Fruit fly (Drosophila melanogaster) whole organism, wandering third instar larva: ENCODE data around the gene Nle.

Experiments
- Abd-B ChIP-seq: fragments of >200 bp; optimal IDR thresholded peaks from 2 replicates; lab custom pipeline; 2017; ENCODE audit warnings: missing biosample characterization, missing genetic modification characterization
- CG32264 ChIP-seq: fragments of 200-800 bp; sonication (Bioruptor generic); optimal IDR thresholded peaks from 2 replicates; lab custom pipeline; 2016; ENCODE audit warnings: missing biosample characterization, missing genetic modification characterization
- CG9705 ChIP-seq: fragments of 200-800 bp; sonication (Bioruptor generic); optimal IDR thresholded peaks from 2 replicates; lab custom pipeline; 2018; ENCODE audit warnings: missing biosample characterization, mild to moderate bottlenecking, missing genetic modification characterization
- CrebA ChIP-seq: fragments of 200-800 bp; sonication (Bioruptor generic); optimal IDR thresholded peaks from 2 replicates; lab custom pipeline; 2016; ENCODE audit warnings: missing biosample characterization, mild to moderate bottlenecking, missing genetic modification characterization, borderline replicate concordance
- Dfd ChIP-seq: fragments of >200 bp; optimal IDR thresholded peaks from 2 replicates; lab custom pipeline; 2017; ENCODE audit warnings: missing biosample characterization, missing genetic modification characterization
- Dif ChIP-seq: fragments of 200-275, 200-300 bp; sonication (Bioruptor generic); optimal IDR thresholded peaks from 2 replicates; lab custom pipeline; 2018; ENCODE audit warnings: missing biosample characterization, missing genetic modification characterization; ENCODE audit not compliant: partially characterized antibody
- GATAd ChIP-seq: sonication (Bioruptor generic); optimal IDR thresholded peaks from 2 replicates; lab custom pipeline; 2016; ENCODE audit warnings: missing biosample characterization, missing genetic modification characterization
- HLH106 ChIP-seq: fragments of 200-800 bp; optimal IDR thresholded peaks from 3 replicates; lab custom pipeline; 2019; ENCODE audit warnings: missing biosample characterization, mild to moderate bottlenecking, missing genetic modification characterization, moderate library complexity
- Hnf4 ChIP-seq: fragments of 200-800 bp; sonication (Bioruptor generic); optimal IDR thresholded peaks from 2 replicates; lab custom pipeline; 2016; ENCODE audit warnings: missing biosample characterization, mild to moderate bottlenecking, missing genetic modification characterization
- Hr78 ChIP-seq: fragments of >200 bp; optimal IDR thresholded peaks from 2 replicates; lab custom pipeline; 2017; ENCODE audit warnings: missing biosample characterization, missing genetic modification characterization
- Hr83 ChIP-seq: fragments of 200-300 bp; sonication (Bioruptor generic); optimal IDR thresholded peaks from 2 replicates; lab custom pipeline; 2016; ENCODE audit warnings: missing biosample characterization, mild to moderate bottlenecking, missing genetic modification characterization, moderate library complexity; ENCODE audit not compliant: poor library complexity, severe bottlenecking
- Jra ChIP-seq: sonication (Bioruptor generic); optimal IDR thresholded peaks from 2 replicates; lab custom pipeline; 2016; ENCODE audit warnings: missing biosample characterization, missing genetic modification characterization
- Mio ChIP-seq: sonication (Bioruptor generic); optimal IDR thresholded peaks from 2 replicates; lab custom pipeline; 2016; ENCODE audit warnings: missing biosample characterization, missing genetic modification characterization
- Myc ChIP-seq: fragments of >200 bp; optimal IDR thresholded peaks from 2 replicates; lab custom pipeline; 2017
- N ChIP-seq: fragments of >200 bp; optimal IDR thresholded peaks from 2 replicates; lab custom pipeline; 2018; ENCODE audit warnings: missing biosample characterization, missing external identifiers, missing genetic modification characterization
- OdsH ChIP-seq: fragments of 200-800 bp; sonication (Bioruptor generic); optimal IDR thresholded peaks from 2 replicates; lab custom pipeline; 2016; ENCODE audit warnings: missing biosample characterization, mild to moderate bottlenecking, missing genetic modification characterization
- Rel ChIP-seq, 2 experiments: fragments of 200-800 bp; sonication (Bioruptor generic) in 1 of 2; optimal IDR thresholded peaks; 2 replicates in 1 of 2; 3 replicates in 1 of 2; lab custom pipeline; 2016 to 2019; ENCODE audit warnings: mild to moderate bottlenecking in 2 of 2, missing biosample characterization in 2 of 2, missing genetic modification characterization in 2 of 2, moderate library complexity in 1 of 2
- Sp1 ChIP-seq: fragments of 200-800 bp; sonication (Bioruptor generic); optimal IDR thresholded peaks from 3 replicates; lab custom pipeline; 2019; ENCODE audit warnings: missing biosample characterization, mild to moderate bottlenecking, missing genetic modification characterization, moderate library complexity
- Vsx2 ChIP-seq: fragments of 200-300, 225-300 bp; sonication (Bioruptor generic); optimal IDR thresholded peaks from 2 replicates; lab custom pipeline; 2018; ENCODE audit warnings: missing biosample characterization, missing genetic modification characterization; ENCODE audit not compliant: partially characterized antibody
- br ChIP-seq: fragments of 200-800 bp; sonication (Bioruptor generic); optimal IDR thresholded peaks from 2 replicates; lab custom pipeline; 2016; ENCODE audit warnings: missing biosample characterization, missing genetic modification characterization
- brk ChIP-seq: fragments of 200-800 bp; sonication (Bioruptor generic); optimal IDR thresholded peaks from 2 replicates; lab custom pipeline; 2016; ENCODE audit warnings: missing biosample characterization, mild to moderate bottlenecking, missing genetic modification characterization
- dl ChIP-seq, 2 experiments: fragments of 175-275, 200-275 bp in 1 of 2; fragments of 200-275 bp in 1 of 2; sonication (Bioruptor generic); optimal IDR thresholded peaks; lab custom pipeline; 2018; ENCODE audit warnings: mild to moderate bottlenecking in 2 of 2, missing biosample characterization in 2 of 2, missing genetic modification characterization in 2 of 2, moderate library complexity in 2 of 2; ENCODE audit not compliant: partially characterized antibody in 2 of 2, insufficient read depth in 1 of 2
- dmrt93B ChIP-seq: fragments of 200-800 bp; sonication (Bioruptor generic); optimal IDR thresholded peaks from 2 replicates; lab custom pipeline; 2018; ENCODE audit warnings: missing biosample characterization, mild to moderate bottlenecking, missing genetic modification characterization
- dsf ChIP-seq: sonication (Bioruptor generic); optimal IDR thresholded peaks from 2 replicates; lab custom pipeline; 2016; ENCODE audit warnings: missing biosample characterization, missing genetic modification characterization, borderline replicate concordance
- ey ChIP-seq: fragments of 200-800 bp; sonication (Bioruptor generic); optimal IDR thresholded peaks from 2 replicates; lab custom pipeline; 2016; ENCODE audit warnings: missing biosample characterization, missing genetic modification characterization
- foxo ChIP-seq, 2 experiments: fragments of 200-800 bp; sonication (Bioruptor generic); optimal IDR thresholded peaks; 2 replicates in 1 of 2; 3 replicates in 1 of 2; lab custom pipeline; 2016 to 2017; ENCODE audit warnings: missing biosample characterization in 2 of 2, missing genetic modification characterization in 2 of 2
- fru ChIP-seq: fragments of 200-800 bp; sonication (Bioruptor generic); optimal IDR thresholded peaks from 3 replicates; lab custom pipeline; 2016; ENCODE audit warnings: missing biosample characterization, mild to moderate bottlenecking, missing genetic modification characterization
- h ChIP-seq: fragments of 200-800 bp; sonication (Bioruptor generic); optimal IDR thresholded peaks from 3 replicates; lab custom pipeline; 2016; ENCODE audit warnings: missing biosample characterization, mild to moderate bottlenecking, missing genetic modification characterization
- jim ChIP-seq: fragments of 175-275, 200-325 bp; sonication (Bioruptor generic); optimal IDR thresholded peaks from 2 replicates; lab custom pipeline; 2016; ENCODE audit warnings: missing biosample characterization, mild to moderate bottlenecking, missing genetic modification characterization
- lola ChIP-seq: fragments of >200 bp; optimal IDR thresholded peaks from 2 replicates; lab custom pipeline; 2017; ENCODE audit warnings: missing biosample characterization, missing genetic modification characterization
- pan ChIP-seq: fragments of >200 bp; optimal IDR thresholded peaks from 2 replicates; lab custom pipeline; 2017
- psq ChIP-seq: fragments of 200-800 bp; sonication (Bioruptor generic); optimal IDR thresholded peaks from 3 replicates; lab custom pipeline; 2017; ENCODE audit warnings: missing biosample characterization, mild to moderate bottlenecking, missing genetic modification characterization, moderate library complexity
- rgr ChIP-seq: fragments of 200-800 bp; sonication (Bioruptor generic); optimal IDR thresholded peaks from 3 replicates; lab custom pipeline; 2016; ENCODE audit warnings: missing biosample characterization, mild to moderate bottlenecking, missing genetic modification characterization
- sage ChIP-seq: fragments of 200-800 bp; sonication (Bioruptor generic); optimal IDR thresholded peaks from 2 replicates; lab custom pipeline; 2016; ENCODE audit warnings: missing biosample characterization, mild to moderate bottlenecking, missing genetic modification characterization
- sv ChIP-seq: fragments of 200-800 bp; sonication (Bioruptor generic); optimal IDR thresholded peaks from 3 replicates; lab custom pipeline; 2016; ENCODE audit warnings: missing biosample characterization, missing genetic modification characterization
- tai ChIP-seq: sonication (Bioruptor generic); optimal IDR thresholded peaks from 2 replicates; lab custom pipeline; 2016; ENCODE audit warnings: missing biosample characterization, missing genetic modification characterization
- usp ChIP-seq: fragments of >200 bp; optimal IDR thresholded peaks from 2 replicates; lab custom pipeline; 2017; ENCODE audit warnings: missing biosample characterization, missing genetic modification characterization
- woc ChIP-seq: sonication (Bioruptor generic); optimal IDR thresholded peaks from 2 replicates; lab custom pipeline; 2016; ENCODE audit warnings: missing biosample characterization, mild to moderate bottlenecking, missing genetic modification characterization

Gene Nle

DNA sequence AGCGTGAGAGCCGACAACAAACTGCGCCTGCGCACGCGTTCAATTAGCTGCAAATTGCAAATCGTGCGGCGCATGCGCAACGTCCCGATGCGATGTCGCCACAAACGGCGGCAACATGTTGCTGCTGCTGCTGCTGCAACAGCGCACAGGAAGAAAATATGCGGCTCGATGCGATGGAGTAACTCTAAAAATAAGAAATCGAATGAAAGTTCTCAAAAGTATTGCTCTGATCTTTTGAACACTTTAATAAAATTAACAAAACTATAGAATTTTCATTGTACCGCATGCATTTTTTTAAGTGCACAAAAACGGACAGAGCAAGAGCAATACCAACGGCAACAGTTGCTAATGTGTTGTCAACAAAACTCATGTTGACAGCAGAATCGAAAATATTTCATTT is 38.2 kb upstream of the Nle start:
- TF ChIP-seq Hr83, result no peak
- TF ChIP-seq h, result peak; percentile 70
- no peak for TF ChIP-seq Abd-B (GFP tag; lab: Kevin White, UChicago)
- TF ChIP-seq Rel (GFP tag; optimal IDR thresholded peaks at IDR 0.05; lab: Kevin White, UChicago), result no peak
- no peak for TF ChIP-seq Rel (tag; optimal IDR thresholded peaks at IDR 0.05; lab: Kevin White, UChicago)
- peak; percentile 79 for TF ChIP-seq Sp1 (GFP tag; lab: Kevin White, UChicago)
- TF ChIP-seq CG9705 (GFP tag; lab: Kevin White, UChicago), result peak; percentile 57
- TF ChIP-seq Dif (GFP tag; lab: Kevin White, UChicago), result no peak
- no peak for TF ChIP-seq Myc (lab: Kevin White, UChicago)
- peak; percentile 69 for TF ChIP-seq Hnf4
- peak; percentile 39 for TF ChIP-seq Jra (GFP tag; lab: Kevin White, UChicago)
- peak; percentile 42 for TF ChIP-seq brk (GFP tag; lab: Kevin White, UChicago)
- TF ChIP-seq usp (GFP tag; lab: Kevin White, UChicago), result no peak
- TF ChIP-seq dsf (GFP tag; lab: Kevin White, UChicago), result no peak
- no peak for TF ChIP-seq GATAd (GFP tag; lab: Kevin White, UChicago)
- TF ChIP-seq pan (lab: Kevin White, UChicago), result no peak
- no peak for TF ChIP-seq Vsx2 (GFP tag; lab: Kevin White, UChicago)
- peak; percentile 64 for TF ChIP-seq dmrt93B
- TF ChIP-seq OdsH (GFP tag; lab: Kevin White, UChicago), result peak; percentile 79
- TF ChIP-seq Dfd (GFP tag; lab: Kevin White, UChicago), result no peak
- TF ChIP-seq lola (GFP tag; lab: Kevin White, UChicago), result no peak
- no peak for TF ChIP-seq jim (GFP tag; lab: Kevin White, UChicago)
- TF ChIP-seq dl (GFP tag; optimal IDR thresholded peaks at IDR 0.05; lab: Kevin White, UChicago; ENCODE audit: insufficient read depth in 1 of 2, partially characterized antibody in 2 of 2), result no peak
- no peak for TF ChIP-seq sv
- peak; percentile 70 for TF ChIP-seq rgr (GFP tag; lab: Kevin White, UChicago)
- TF ChIP-seq ey (GFP tag; lab: Kevin White, UChicago), result peak; percentile 59
- peak; percentile 37 for TF ChIP-seq woc (GFP tag; lab: Kevin White, UChicago)
- TF ChIP-seq CG32264, result peak; percentile 28
- TF ChIP-seq psq (GFP tag; lab: Kevin White, UChicago), result peak; percentile 55
- TF ChIP-seq Hr78 (GFP tag; lab: Kevin White, UChicago), result no peak
- peak; percentile 74 for TF ChIP-seq br
- peak; percentile 85 for TF ChIP-seq HLH106 (tag; lab: Kevin White, UChicago)
- TF ChIP-seq N (GFP tag; lab: Kevin White, UChicago), result no peak
- TF ChIP-seq foxo (GFP tag; optimal IDR thresholded peaks at IDR 0.05; lab: Kevin White, UChicago), result peak in 1 of 2 experiments; percentile 67
- TF ChIP-seq CrebA (GFP tag; lab: Kevin White, UChicago), result no peak
- peak; percentile 63 for TF ChIP-seq fru
- TF ChIP-seq Mio (GFP tag; lab: Kevin White, UChicago), result no peak
- TF ChIP-seq tai (GFP tag; lab: Kevin White, UChicago), result peak; percentile 65
- no peak for TF ChIP-seq sage (GFP tag; lab: Kevin White, UChicago)

DNA sequence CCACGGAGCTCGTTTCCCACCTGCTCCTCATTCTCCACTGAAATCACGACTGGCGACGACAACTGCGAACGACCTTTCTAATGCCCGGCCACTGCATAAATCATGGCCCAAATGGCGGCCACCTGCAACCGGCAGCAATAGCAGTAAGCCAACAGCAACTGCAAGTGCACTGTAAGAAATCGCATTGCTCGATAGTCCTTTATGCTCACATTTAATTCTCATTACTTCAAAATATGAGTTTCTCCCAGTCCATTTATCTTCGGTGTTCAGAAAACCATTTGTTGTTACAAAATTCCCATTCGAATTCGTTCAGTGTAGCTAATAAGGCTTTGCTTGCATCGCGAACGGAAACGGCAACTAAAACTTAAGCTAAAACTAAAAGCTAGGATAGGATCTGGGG is 36.1 kb upstream of the Nle start:
- TF ChIP-seq N (GFP tag; lab: Kevin White, UChicago) (no peak), Mio (GFP tag; lab: Kevin White, UChicago) (no peak)

DNA sequence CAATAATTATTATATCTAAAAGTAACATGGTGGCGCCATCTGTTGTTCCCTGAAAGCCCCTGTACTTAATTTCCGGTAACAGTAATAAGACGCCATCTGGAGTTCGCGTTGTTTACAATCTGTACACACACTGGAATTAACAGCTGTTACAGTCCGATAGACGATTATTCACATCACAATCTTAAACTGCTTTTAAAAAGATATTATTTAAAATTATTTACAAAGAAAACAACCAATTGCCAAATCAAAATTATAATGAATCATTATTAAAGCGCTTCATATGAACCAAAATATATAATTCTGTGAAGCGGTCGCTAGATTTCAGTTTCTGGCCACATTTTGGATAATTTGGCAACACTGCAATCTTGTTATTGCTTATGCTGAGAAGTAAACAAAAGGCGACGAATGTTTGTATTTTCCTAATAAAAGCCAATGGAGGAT is 34.5 kb upstream of the Nle start, which contains the start of gene CG13689:
TSS of gene CG13689 (plus strand) at position 375 of the 441 bp plus-strand sequence.
- peak; percentile 12 for TF ChIP-seq ey (GFP tag; lab: Kevin White, UChicago)
- peak; percentile 68 for TF ChIP-seq Hnf4
- TF ChIP-seq h, result peak; percentile 33
- TF ChIP-seq Sp1 (GFP tag; lab: Kevin White, UChicago), result no peak
- TF ChIP-seq woc (GFP tag; lab: Kevin White, UChicago), result no peak
- TF ChIP-seq usp (GFP tag; lab: Kevin White, UChicago), result no peak
- TF ChIP-seq rgr (GFP tag; lab: Kevin White, UChicago), result peak; percentile 53
- no peak for TF ChIP-seq CG32264
- peak; percentile 17 for TF ChIP-seq CG9705 (GFP tag; lab: Kevin White, UChicago)
- TF ChIP-seq Mio (GFP tag; lab: Kevin White, UChicago), result no peak
- no peak for TF ChIP-seq Hr78 (GFP tag; lab: Kevin White, UChicago)
- TF ChIP-seq pan (lab: Kevin White, UChicago), result no peak
- no peak for TF ChIP-seq lola (GFP tag; lab: Kevin White, UChicago)
- TF ChIP-seq sv, result peak; percentile 42
- peak; percentile 34 for TF ChIP-seq psq (GFP tag; lab: Kevin White, UChicago)
- TF ChIP-seq foxo (GFP tag; optimal IDR thresholded peaks at IDR 0.05; lab: Kevin White, UChicago), result peak in 1 of 2 experiments; percentile 59
- TF ChIP-seq jim (GFP tag; lab: Kevin White, UChicago), result no peak
- no peak for TF ChIP-seq dl (GFP tag; optimal IDR thresholded peaks at IDR 0.05; lab: Kevin White, UChicago; ENCODE audit: insufficient read depth in 1 of 2, partially characterized antibody in 2 of 2)
- peak; percentile 27 for TF ChIP-seq GATAd (GFP tag; lab: Kevin White, UChicago)
- peak; percentile 38 for TF ChIP-seq dsf (GFP tag; lab: Kevin White, UChicago)
- TF ChIP-seq tai (GFP tag; lab: Kevin White, UChicago), result peak; percentile 76
- TF ChIP-seq OdsH (GFP tag; lab: Kevin White, UChicago), result peak; percentile 51
- no peak for TF ChIP-seq CrebA (GFP tag; lab: Kevin White, UChicago)
- TF ChIP-seq Myc (lab: Kevin White, UChicago), result no peak
- TF ChIP-seq Hr83, result peak; percentile 15
- TF ChIP-seq Jra (GFP tag; lab: Kevin White, UChicago), result peak; percentile 38
- TF ChIP-seq HLH106 (tag; lab: Kevin White, UChicago), result peak; percentile 54
- TF ChIP-seq Abd-B (GFP tag; lab: Kevin White, UChicago), result no peak
- no peak for TF ChIP-seq Dfd (GFP tag; lab: Kevin White, UChicago)
- TF ChIP-seq Rel (GFP tag; optimal IDR thresholded peaks at IDR 0.05; lab: Kevin White, UChicago), result no peak
- no peak for TF ChIP-seq Rel (tag; optimal IDR thresholded peaks at IDR 0.05; lab: Kevin White, UChicago)
- TF ChIP-seq dmrt93B, result peak; percentile 25
- TF ChIP-seq fru, result peak; percentile 45
- no peak for TF ChIP-seq Vsx2 (GFP tag; lab: Kevin White, UChicago)
- TF ChIP-seq sage (GFP tag; lab: Kevin White, UChicago), result no peak
- TF ChIP-seq Dif (GFP tag; lab: Kevin White, UChicago), result no peak
- TF ChIP-seq br, result peak; percentile 6
- peak; percentile 77 for TF ChIP-seq brk (GFP tag; lab: Kevin White, UChicago)
